Fruit fly (Drosophila melanogaster) whole organism, embryonic: Measurements from ENCODE around the gene CG42822.

Source experiments
- Asciz ChIP-seq: fragments of 200-800 bp; sonication (Bioruptor generic); optimal IDR thresholded peaks from 2 replicates; lab custom pipeline; 2017; ENCODE audit warnings: missing biosample characterization, mild to moderate bottlenecking, missing genetic modification characterization, missing genetic modification reagents
- CG10979 ChIP-seq: fragments of 200-800 bp; sonication (Bioruptor generic); optimal IDR thresholded peaks from 2 replicates; lab custom pipeline; 2018; ENCODE audit warnings: missing biosample characterization, mild to moderate bottlenecking, missing genetic modification characterization, moderate library complexity
- CG12236 ChIP-seq: fragments of 200-800 bp; sonication (Bioruptor generic); optimal IDR thresholded peaks from 2 replicates; lab custom pipeline; 2016; ENCODE audit warnings: missing biosample characterization, missing genetic modification characterization
- CG1233 ChIP-seq: fragments of 200-800 bp; sonication (Bioruptor generic); optimal IDR thresholded peaks from 4 replicates; lab custom pipeline; 2018; ENCODE audit warnings: missing biosample characterization, mild to moderate bottlenecking, missing genetic modification characterization
- CG13624 ChIP-seq: fragments of 200-800 bp; sonication (Bioruptor generic); optimal IDR thresholded peaks from 2 replicates; lab custom pipeline; 2016; ENCODE audit warnings: missing biosample characterization, missing genetic modification characterization
- CG14014 ChIP-seq: fragments of 200-800 bp; sonication (Bioruptor generic); IDR thresholded peaks from 2 replicates; pipeline ENCODE4 v1.3.6; 2022; ENCODE audit warnings: missing biosample characterization, missing genetic modification characterization
- CG14667 ChIP-seq: fragments of 200-800 bp; sonication (Bioruptor generic); IDR thresholded peaks from 2 replicates; pipeline ENCODE4 v1.3.6; 2022; ENCODE audit warnings: missing biosample characterization, missing genetic modification characterization
- CG15601 ChIP-seq: fragments of 200-800 bp; sonication (Bioruptor generic); optimal IDR thresholded peaks from 3 replicates; lab custom pipeline; 2019; ENCODE audit warnings: missing biosample characterization, mild to moderate bottlenecking, missing genetic modification characterization, moderate library complexity
- CG1792 ChIP-seq: fragments of 200-800 bp; sonication (Bioruptor generic); optimal IDR thresholded peaks from 2 replicates; lab custom pipeline; 2016; ENCODE audit warnings: missing biosample characterization, missing genetic modification characterization
- CG18764 ChIP-seq: fragments of 200-800 bp; sonication (Bioruptor generic); optimal IDR thresholded peaks from 3 replicates; lab custom pipeline; 2016; ENCODE audit warnings: missing biosample characterization, missing genetic modification characterization
- CG30020 ChIP-seq: fragments of 200-800 bp; optimal IDR thresholded peaks from 2 replicates; lab custom pipeline; 2019; ENCODE audit warnings: missing biosample characterization, mild to moderate bottlenecking, missing genetic modification characterization, moderate library complexity
- CG31224 ChIP-seq: fragments of 200-800 bp; sonication (Bioruptor generic); IDR thresholded peaks from 2 replicates; pipeline ENCODE4 v1.3.6; 2022; ENCODE audit warnings: missing biosample characterization, missing genetic modification characterization
- CG3281 ChIP-seq: fragments of 200-800 bp; sonication (Bioruptor generic); optimal IDR thresholded peaks from 3 replicates; lab custom pipeline; 2017; ENCODE audit warnings: missing biosample characterization, mild to moderate bottlenecking, missing genetic modification characterization
- CG34224 ChIP-seq: fragments of 200-800 bp; sonication (Bioruptor generic); IDR thresholded peaks from 3 replicates; pipeline ENCODE4 v1.3.6; 2022; ENCODE audit warnings: missing biosample characterization, missing genetic modification characterization; ENCODE audit not compliant: partially characterized antibody
- CG4854 ChIP-seq: fragments of 200-800 bp; sonication (Bioruptor generic); optimal IDR thresholded peaks from 2 replicates; lab custom pipeline; 2016; ENCODE audit warnings: missing biosample characterization, missing genetic modification characterization, inconsistent platforms
- CG5953 ChIP-seq: fragments of 200-800 bp; sonication (Bioruptor generic); IDR thresholded peaks from 2 replicates; pipeline ENCODE4 v1.3.6; 2022; ENCODE audit warnings: missing biosample characterization, missing genetic modification characterization
- CG7786 ChIP-seq: fragments of 200-800 bp; sonication (Bioruptor generic); optimal IDR thresholded peaks from 2 replicates; lab custom pipeline; 2016; ENCODE audit warnings: missing biosample characterization, missing genetic modification characterization
- CG7987 ChIP-seq: fragments of 200-800 bp; sonication (Bioruptor generic); optimal IDR thresholded peaks from 2 replicates; lab custom pipeline; 2018; ENCODE audit warnings: missing biosample characterization, mild to moderate bottlenecking, missing genetic modification characterization, moderate library complexity
- CG9215 ChIP-seq: fragments of 200-800 bp; sonication (Bioruptor generic); IDR thresholded peaks from 2 replicates; pipeline ENCODE4 v1.3.6; 2022; ENCODE audit warnings: missing biosample characterization, missing genetic modification characterization
- CG9609 ChIP-seq: fragments of 200-800 bp; sonication (Bioruptor generic); optimal IDR thresholded peaks from 3 replicates; lab custom pipeline; 2016; ENCODE audit warnings: missing biosample characterization, missing genetic modification characterization
- CG9932 ChIP-seq: fragments of 200-800 bp; sonication (Bioruptor generic); IDR thresholded peaks from 2 replicates; pipeline ENCODE4 v1.3.6; 2022; ENCODE audit warnings: missing biosample characterization, missing genetic modification characterization
- CHES-1-like ChIP-seq: fragments of 200-800 bp; sonication (Bioruptor generic); optimal IDR thresholded peaks from 2 replicates; lab custom pipeline; 2016; ENCODE audit warnings: missing biosample characterization, missing genetic modification characterization
- D19A ChIP-seq: fragments of 200-800 bp; optimal IDR thresholded peaks from 3 replicates; lab custom pipeline; 2019; ENCODE audit warnings: missing biosample characterization, mild to moderate bottlenecking, missing genetic modification characterization, moderate library complexity
- Dad ChIP-seq: fragments of 200-800 bp; sonication (Bioruptor generic); optimal IDR thresholded peaks from 3 replicates; lab custom pipeline; 2016; ENCODE audit warnings: missing biosample characterization, missing genetic modification characterization
- Deaf1 ChIP-seq: fragments of 200-800 bp; optimal IDR thresholded peaks from 3 replicates; lab custom pipeline; 2019; ENCODE audit warnings: missing biosample characterization, mild to moderate bottlenecking, missing genetic modification characterization, moderate library complexity
- Elba2 ChIP-seq: fragments of 200-800 bp; sonication (Bioruptor generic); optimal IDR thresholded peaks from 3 replicates; lab custom pipeline; 2016; ENCODE audit warnings: missing biosample characterization, missing genetic modification characterization
- HmgD ChIP-seq: fragments of 200-800 bp; sonication (Bioruptor generic); optimal IDR thresholded peaks from 3 replicates; lab custom pipeline; 2016; ENCODE audit warnings: missing biosample characterization, missing genetic modification characterization
- Hsf ChIP-seq: fragments of 200-800 bp; sonication (Bioruptor generic); optimal IDR thresholded peaks from 3 replicates; lab custom pipeline; 2016; ENCODE audit warnings: missing biosample characterization, missing genetic modification characterization
- Mrtf ChIP-seq: fragments of 200-800 bp; sonication (Bioruptor generic); IDR thresholded peaks from 3 replicates; pipeline ENCODE4 v1.3.6; 2022; ENCODE audit warnings: missing biosample characterization, missing genetic modification characterization
- Neu2 ChIP-seq: fragments of 200-800 bp; sonication (Bioruptor generic); optimal IDR thresholded peaks from 3 replicates; lab custom pipeline; 2016; ENCODE audit warnings: missing biosample characterization, missing genetic modification characterization, borderline replicate concordance
- Rx ChIP-seq: fragments of 200-800 bp; sonication (Bioruptor generic); IDR thresholded peaks from 2 replicates; pipeline ENCODE4 v1.3.6; 2022; ENCODE audit warnings: missing biosample characterization, missing genetic modification characterization
- ab ChIP-seq: fragments of 200-800 bp; sonication (Bioruptor generic); optimal IDR thresholded peaks from 2 replicates; lab custom pipeline; 2016; ENCODE audit warnings: missing biosample characterization, missing genetic modification characterization
- ac ChIP-seq: fragments of 200-800 bp; sonication (Bioruptor generic); optimal IDR thresholded peaks from 3 replicates; lab custom pipeline; 2017; ENCODE audit warnings: missing biosample characterization, mild to moderate bottlenecking, missing genetic modification characterization
- cas ChIP-seq: fragments of 200-800 bp; sonication (Bioruptor generic); IDR thresholded peaks from 2 replicates; pipeline ENCODE4 v1.3.6; 2022; ENCODE audit warnings: missing biosample characterization, missing genetic modification characterization
- cg ChIP-seq: fragments of 200-800 bp; sonication (Bioruptor generic); optimal IDR thresholded peaks from 3 replicates; lab custom pipeline; 2019; ENCODE audit warnings: missing biosample characterization, mild to moderate bottlenecking, missing genetic modification characterization, moderate library complexity
- crp ChIP-seq, 2 experiments: fragments of 200-800 bp; sonication (Bioruptor generic); optimal IDR thresholded peaks; 2 replicates in 1 of 2; 3 replicates in 1 of 2; lab custom pipeline; 2017; ENCODE audit warnings: missing biosample characterization in 2 of 2, missing genetic modification characterization in 2 of 2, mild to moderate bottlenecking in 1 of 2, moderate library complexity in 1 of 2
- danr ChIP-seq: fragments of 200-800 bp; sonication (Bioruptor generic); IDR thresholded peaks from 2 replicates; pipeline ENCODE4 v1.3.6; 2022; ENCODE audit warnings: missing biosample characterization, missing genetic modification characterization
- dysf ChIP-seq: fragments of 200-800 bp; sonication (Bioruptor generic); IDR thresholded peaks from 3 replicates; pipeline ENCODE4 v1.3.6; 2022; ENCODE audit warnings: missing biosample characterization, missing genetic modification characterization
- hb ChIP-seq: fragments of 200-800 bp; sonication (Bioruptor generic); IDR thresholded peaks from 3 replicates; pipeline ENCODE4 v1.3.6; 2022; ENCODE audit warnings: missing biosample characterization, missing genetic modification characterization; ENCODE audit not compliant: partially characterized antibody
- hbn ChIP-seq: fragments of 200-800 bp; sonication (Bioruptor generic); IDR thresholded peaks from 2 replicates; pipeline ENCODE4 v1.3.6; 2022; ENCODE audit warnings: missing biosample characterization, missing genetic modification characterization; ENCODE audit not compliant: partially characterized antibody
- jumu ChIP-seq: fragments of 200-800 bp; sonication (Bioruptor generic); optimal IDR thresholded peaks from 3 replicates; lab custom pipeline; 2016; ENCODE audit warnings: missing biosample characterization, missing genetic modification characterization
- luna ChIP-seq: fragments of 200-800 bp; sonication (Bioruptor generic); optimal IDR thresholded peaks from 2 replicates; lab custom pipeline; 2016; ENCODE audit warnings: missing biosample characterization, missing genetic modification characterization
- nau ChIP-seq: fragments of 200-800 bp; sonication (Bioruptor generic); optimal IDR thresholded peaks from 3 replicates; lab custom pipeline; 2017; ENCODE audit warnings: missing biosample characterization, mild to moderate bottlenecking, missing genetic modification characterization, missing genetic modification reagents
- oc ChIP-seq: fragments of 200-800 bp; sonication (Bioruptor generic); optimal IDR thresholded peaks from 2 replicates; lab custom pipeline; 2018; ENCODE audit warnings: missing biosample characterization, mild to moderate bottlenecking, missing genetic modification characterization, moderate library complexity
- pros ChIP-seq: fragments of 200-800 bp; sonication (Bioruptor generic); optimal IDR thresholded peaks from 3 replicates; lab custom pipeline; 2019; ENCODE audit warnings: missing biosample characterization, mild to moderate bottlenecking, missing genetic modification characterization, moderate library complexity
- row ChIP-seq: fragments of 200-800 bp; sonication (Bioruptor generic); IDR thresholded peaks from 3 replicates; pipeline ENCODE4 v1.3.6; 2022; ENCODE audit warnings: missing biosample characterization, missing genetic modification characterization
- seq ChIP-seq: fragments of 200-800 bp; sonication (Bioruptor generic); IDR thresholded peaks from 2 replicates; pipeline ENCODE4 v1.3.6; 2022; ENCODE audit warnings: missing biosample characterization, missing genetic modification characterization
- tup ChIP-seq: fragments of 200-800 bp; sonication (Bioruptor generic); optimal IDR thresholded peaks from 2 replicates; lab custom pipeline; 2016; ENCODE audit warnings: missing biosample characterization, mild to moderate bottlenecking, missing genetic modification characterization, moderate library complexity
- twi ChIP-seq: fragments of 200-800 bp; optimal IDR thresholded peaks from 2 replicates; lab custom pipeline; 2019; ENCODE audit warnings: missing biosample characterization, mild to moderate bottlenecking, missing genetic modification characterization, moderate library complexity
- usp ChIP-seq: fragments of >200 bp; optimal IDR thresholded peaks from 2 replicates; lab custom pipeline; 2017; ENCODE audit warnings: missing biosample characterization, missing genetic modification characterization
- yki ChIP-seq: fragments of >200 bp; optimal IDR thresholded peaks from 3 replicates; lab custom pipeline; 2018

CG42822 gene

DNA sequence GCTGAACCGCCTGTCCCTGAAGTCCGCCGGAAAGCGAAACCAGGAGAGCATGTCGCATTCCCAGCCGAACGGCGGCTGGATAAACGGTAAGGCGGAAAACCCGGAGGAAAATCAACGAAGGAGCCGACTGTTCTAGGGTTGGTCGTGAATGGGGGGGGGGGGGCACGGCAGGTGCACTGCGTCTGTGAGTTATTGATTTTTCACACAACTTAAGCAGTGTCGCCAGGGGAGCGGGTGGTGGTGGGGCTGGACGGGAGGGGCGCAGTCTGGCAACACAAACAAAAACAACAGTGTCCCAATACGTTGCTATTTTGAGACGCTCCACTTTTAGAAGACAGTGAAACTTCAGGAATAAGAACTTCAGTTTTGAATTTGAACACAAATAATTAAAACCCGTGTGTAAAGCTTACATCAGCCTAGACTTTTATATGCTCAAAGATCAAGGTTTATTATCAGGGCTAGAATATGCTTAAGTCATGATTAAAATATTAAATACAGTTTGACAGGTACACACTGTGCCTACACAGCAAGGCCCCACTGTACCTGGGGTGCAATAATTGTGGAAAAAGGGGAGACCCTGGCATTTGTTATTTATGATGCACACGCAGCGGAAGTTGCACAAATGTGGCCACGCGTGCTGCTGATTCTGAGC, 27.4 kb upstream of the CG42822 start (continued):
- TF ChIP-seq Deaf1 (no peak), Dad (GFP tag; lab: Kevin White, UChicago) (peak; percentile 17), Neu2 (GFP tag; lab: Kevin White, UChicago) (no peak), oc (tag; lab: Kevin White, UChicago) (peak; percentile 39), hb (GFP tag; lab: Robert Waterston, UW) (no peak), CG7786 (GFP tag; lab: Kevin White, UChicago) (peak; percentile 7), tup (no peak), Rx (GFP tag; lab: Robert Waterston, UW) (peak; percentile 58), CG14014 (GFP tag; lab: Robert Waterston, UW) (peak; percentile 61), pros (no peak), jumu (GFP tag; lab: Kevin White, UChicago) (peak; percentile 27), CG9215 (no peak), Mrtf (peak; percentile 72), yki (no peak), Elba2 (GFP tag; lab: Kevin White, UChicago) (no peak), hbn (no peak), CG31224 (GFP tag; lab: Robert Waterston, UW) (no peak; the same call in 1 of the 2 replicates), CG15601 (tag; lab: Kevin White, UChicago) (peak; percentile 59), cg (no peak), CG34224 (GFP tag; lab: Robert Waterston, UW) (no peak), CG18764 (GFP tag; lab: Kevin White, UChicago) (peak; percentile 39), CG10979 (tag; lab: Kevin White, UChicago) (peak; percentile 80), CG30020 (tag; lab: Kevin White, UChicago) (no peak), CG14667 (GFP tag; lab: Robert Waterston, UW) (peak; percentile 72), ab (GFP tag; lab: Kevin White, UChicago) (no peak), CG9609 (GFP tag; lab: Kevin White, UChicago) (peak; percentile 38), HmgD (GFP tag; lab: Kevin White, UChicago) (no peak), CG7987 (GFP tag; lab: Kevin White, UChicago) (no peak), usp (no peak), nau (GFP tag; lab: Kevin White, UChicago) (peak; percentile 85), CG9932 (GFP tag; lab: Robert Waterston, UW) (peak; percentile 49), CG4854 (GFP tag; lab: Kevin White, UChicago) (no peak), D19A (tag; lab: Kevin White, UChicago) (peak; percentile 68), luna (no peak), CG1233 (peak; percentile 56), twi (peak; percentile 35), ac (GFP tag; lab: Kevin White, UChicago) (peak; percentile 22), CG1792 (GFP tag; lab: Kevin White, UChicago) (peak; percentile 20), danr (GFP tag; lab: Robert Waterston, UW) (peak; percentile 25; the same call in 1 of the 2 replicates), CG5953 (GFP tag; lab: Robert Waterston, UW) (peak; percentile 78), dysf (GFP tag; lab: Robert Waterston, UW) (peak; percentile 65), CG13624 (GFP tag; lab: Kevin White, UChicago) (no peak), seq (GFP tag; lab: Robert Waterston, UW) (peak; percentile 49; the same call in 1 of the 2 replicates), crp (GFP tag; optimal IDR thresholded peaks at IDR 0.05; lab: Kevin White, UChicago) (no peak), CHES-1-like (GFP tag; lab: Kevin White, UChicago) (no peak), CG3281 (GFP tag; lab: Kevin White, UChicago) (peak; percentile 63), Hsf (GFP tag; lab: Kevin White, UChicago) (peak; percentile 54), Asciz (GFP tag; lab: Kevin White, UChicago) (peak; percentile 76), row (GFP tag; lab: Robert Waterston, UW) (peak; percentile 92), CG12236 (peak; percentile 31), cas (GFP tag; lab: Robert Waterston, UW) (no peak)
